Fruit fly (Drosophila melanogaster): ENCODE results near the gene r.

Gene r

dm6 chrX:16650078-16651063, 4.8 kb upstream of the r start (continued):
- TF ChIP-seq stwl (tag; optimal IDR thresholded peaks at IDR 0.05) (no peak), CG12942 (GFP tag; optimal IDR thresholded peaks at IDR 0.05) (no peak), kni (GFP tag; optimal IDR thresholded peaks at IDR 0.05) (no peak), Blimp-1 (GFP tag; optimal IDR thresholded peaks at IDR 0.05) (no peak), CG4360 (GFP tag; IDR thresholded peaks at IDR 0.05) (no peak), CG2678 (tag; optimal IDR thresholded peaks at IDR 0.05) (peak; percentile 15), MBD-R2 (GFP tag; IDR thresholded peaks at IDR 0.05) (no peak), caup (GFP tag; optimal IDR thresholded peaks at IDR 0.05; ENCODE audit: severe bottlenecking) (no peak), inv (GFP tag; IDR thresholded peaks at IDR 0.05; ENCODE audit: partially characterized antibody) (no peak), abd-A (tag; optimal IDR thresholded peaks at IDR 0.05) (peak; percentile 5), Rx (GFP tag; IDR thresholded peaks at IDR 0.05) (peak; percentile 55), prd (optimal IDR thresholded peaks at IDR 0.05) (no peak), prd (GFP tag; IDR thresholded peaks at IDR 0.05) (peak; percentile 26; the same call in 1 of the 3 replicates), Hr51 (GFP tag; optimal IDR thresholded peaks at IDR 0.05) (peak in 1 of 2 experiments; percentile 59), Max (GFP tag; optimal IDR thresholded peaks at IDR 0.05) (no peak), CrebB (tag; optimal IDR thresholded peaks at IDR 0.05) (no peak), sens-2 (GFP tag; IDR thresholded peaks at IDR 0.05) (peak; percentile 71), CG34224 (GFP tag; IDR thresholded peaks at IDR 0.05; ENCODE audit: partially characterized antibody) (no peak), CG5953 (GFP tag; IDR thresholded peaks at IDR 0.05) (no peak), Nf-YB (GFP tag; optimal IDR thresholded peaks at IDR 0.05) (no peak), CG9727 (GFP tag; optimal IDR thresholded peaks at IDR 0.05) (peak; percentile 37), Chrac-16 (GFP tag; optimal IDR thresholded peaks at IDR 0.05) (no peak), ara (GFP tag; IDR thresholded peaks at IDR 0.05) (no peak), CG4617 (GFP tag; optimal IDR thresholded peaks at IDR 0.05; ENCODE audit: borderline replicate concordance) (no peak), CG7928 (GFP tag; optimal IDR thresholded peaks at IDR 0.05) (no peak), pros (GFP tag; optimal IDR thresholded peaks at IDR 0.05) (no peak), CG4404 (GFP tag; IDR thresholded peaks at IDR 0.05) (no peak), Xbp1 (GFP tag; optimal IDR thresholded peaks at IDR 0.05) (peak; percentile 21), CG32767 (GFP tag; IDR thresholded peaks at IDR 0.05) (no peak), zen2 (GFP tag; IDR thresholded peaks at IDR 0.05; ENCODE audit: partially characterized antibody) (no peak), NfI (GFP tag; optimal IDR thresholded peaks at IDR 0.05) (no peak), CG6791 (GFP tag; IDR thresholded peaks at IDR 0.05; ENCODE audit: partially characterized antibody) (0 out of 3 replicates have a peak, but pooled peaks have one; percentile 34), CG8944 (GFP tag; optimal IDR thresholded peaks at IDR 0.05) (no peak), CG11093 (GFP tag; IDR thresholded peaks at IDR 0.05) (no peak), ac (GFP tag; optimal IDR thresholded peaks at IDR 0.05) (no peak), CG31441 (GFP tag; IDR thresholded peaks at IDR 0.05) (no peak), Elba2 (GFP tag; optimal IDR thresholded peaks at IDR 0.05) (no peak), unpg (GFP tag; optimal IDR thresholded peaks at IDR 0.05) (peak; percentile 10), ash1 (GFP tag; optimal IDR thresholded peaks at IDR 0.05) (no peak), pum (GFP tag; optimal IDR thresholded peaks at IDR 0.05) (peak; percentile 67), gce (GFP tag; IDR thresholded peaks at IDR 0.05) (peak; percentile 40; the same call in 1 of the 3 replicates), zfh1 (GFP tag; IDR thresholded peaks at IDR 0.05) (peak; percentile 84), nerfin-1 (tag; optimal IDR thresholded peaks at IDR 0.05) (no peak), CG15696 (tag; optimal IDR thresholded peaks at IDR 0.05) (no peak), Opbp (GFP tag; IDR thresholded peaks at IDR 0.05; ENCODE audit: partially characterized antibody) (no peak), HHEX (GFP tag; optimal IDR thresholded peaks at IDR 0.05) (no peak), CG14710 (tag; optimal IDR thresholded peaks at IDR 0.05) (no peak)
